Fruit fly (Drosophila melanogaster) whole organism, embryonic: ENCODE measurements around the gene PK1-R.
A peak's percentile ranks its signal among the peaks of the same experiment; 100 is the strongest.

Experiments used
- B-H2 ChIP-seq: fragments of 200-800 bp; sonication (Bioruptor generic); optimal IDR thresholded peaks from 2 replicates; lab custom pipeline; 2018; ENCODE audit warnings: missing biosample characterization, mild to moderate bottlenecking, missing genetic modification characterization
- CG10321 ChIP-seq: fragments of 200-800 bp; sonication (Bioruptor generic); IDR thresholded peaks from 2 replicates; pipeline ENCODE4 v1.3.6; 2022; ENCODE audit warnings: missing biosample characterization, missing genetic modification characterization
- CG10543 ChIP-seq: fragments of 200-800 bp; sonication (Bioruptor generic); optimal IDR thresholded peaks from 3 replicates; lab custom pipeline; 2017; ENCODE audit warnings: missing biosample characterization, mild to moderate bottlenecking, missing genetic modification characterization, moderate library complexity
- CG12391 ChIP-seq: fragments of 200-800 bp; sonication (Bioruptor generic); optimal IDR thresholded peaks from 3 replicates; lab custom pipeline; 2018; ENCODE audit warnings: missing biosample characterization, mild to moderate bottlenecking, missing genetic modification characterization, moderate library complexity
- CG12744 ChIP-seq: fragments of 200-800 bp; sonication (Bioruptor generic); optimal IDR thresholded peaks from 2 replicates; lab custom pipeline; 2016; ENCODE audit warnings: missing biosample characterization, missing genetic modification characterization
- CG1602 ChIP-seq: fragments of 200-800 bp; sonication (Bioruptor generic); optimal IDR thresholded peaks from 3 replicates; lab custom pipeline; 2016; ENCODE audit warnings: missing biosample characterization, missing genetic modification characterization
- CG16779 ChIP-seq: fragments of 200-800 bp; sonication (Bioruptor generic); IDR thresholded peaks from 2 replicates; pipeline ENCODE4 v1.3.6; 2022; ENCODE audit warnings: missing biosample characterization, missing genetic modification characterization
- CG16813 ChIP-seq: fragments of 200-800 bp; sonication (Bioruptor generic); IDR thresholded peaks from 3 replicates; pipeline ENCODE4 v1.3.6; 2022; ENCODE audit warnings: missing biosample characterization, missing genetic modification characterization; ENCODE audit not compliant: partially characterized antibody
- CG1792 ChIP-seq: fragments of 200-800 bp; sonication (Bioruptor generic); optimal IDR thresholded peaks from 2 replicates; lab custom pipeline; 2016; ENCODE audit warnings: missing biosample characterization, missing genetic modification characterization
- CG1832 ChIP-seq: fragments of 200-800 bp; sonication (Bioruptor generic); optimal IDR thresholded peaks from 2 replicates; lab custom pipeline; 2017; ENCODE audit warnings: missing biosample characterization, mild to moderate bottlenecking, missing genetic modification characterization, inconsistent platforms
- CG18476 ChIP-seq: fragments of 200-800 bp; sonication (Bioruptor generic); optimal IDR thresholded peaks from 2 replicates; lab custom pipeline; 2016; ENCODE audit warnings: missing biosample characterization, mild to moderate bottlenecking, missing genetic modification characterization
- CG34422 ChIP-seq: fragments of 200-800 bp; sonication (Bioruptor generic); IDR thresholded peaks from 3 replicates; pipeline ENCODE4 v1.3.6; 2022; ENCODE audit warnings: missing biosample characterization, missing genetic modification characterization
- CG4404 ChIP-seq: fragments of 200-800 bp; sonication (Bioruptor generic); IDR thresholded peaks from 2 replicates; pipeline ENCODE4 v1.3.6; 2022; ENCODE audit warnings: missing biosample characterization, missing genetic modification characterization
- CG5953 ChIP-seq: fragments of 200-800 bp; sonication (Bioruptor generic); IDR thresholded peaks from 2 replicates; pipeline ENCODE4 v1.3.6; 2022; ENCODE audit warnings: missing biosample characterization, missing genetic modification characterization
- CG6689 ChIP-seq: fragments of 200-800 bp; sonication (Bioruptor generic); IDR thresholded peaks from 2 replicates; pipeline ENCODE4 v1.3.6; 2022; ENCODE audit warnings: missing biosample characterization, missing genetic modification characterization
- CG7556 ChIP-seq: fragments of 200-800 bp; sonication (Bioruptor generic); optimal IDR thresholded peaks from 2 replicates; lab custom pipeline; 2017; ENCODE audit warnings: missing biosample characterization, mild to moderate bottlenecking, missing genetic modification characterization
- CG7745 ChIP-seq: fragments of 200-800 bp; sonication (Bioruptor generic); optimal IDR thresholded peaks from 2 replicates; lab custom pipeline; 2018; ENCODE audit warnings: missing biosample characterization, mild to moderate bottlenecking, missing genetic modification characterization, moderate library complexity
- CG7963 ChIP-seq: fragments of 200-800 bp; sonication (Bioruptor generic); IDR thresholded peaks from 3 replicates; pipeline ENCODE4 v1.3.6; 2022; ENCODE audit warnings: missing biosample characterization, missing genetic modification characterization; ENCODE audit not compliant: partially characterized antibody
- CG8359 ChIP-seq: fragments of 200-800 bp; sonication (Bioruptor generic); optimal IDR thresholded peaks from 2 replicates; lab custom pipeline; 2017; ENCODE audit warnings: missing biosample characterization, mild to moderate bottlenecking, missing genetic modification characterization, borderline replicate concordance
- D19B ChIP-seq: fragments of 200-800 bp; sonication (Bioruptor generic); optimal IDR thresholded peaks from 2 replicates; lab custom pipeline; 2017; ENCODE audit warnings: missing biosample characterization, mild to moderate bottlenecking, missing genetic modification characterization
- ERR ChIP-seq: fragments of 200-800 bp; sonication (Bioruptor generic); optimal IDR thresholded peaks from 2 replicates; lab custom pipeline; 2016; ENCODE audit warnings: missing biosample characterization, missing genetic modification characterization
- HLH3B ChIP-seq: fragments of 200-800 bp; sonication (Bioruptor generic); IDR thresholded peaks from 2 replicates; pipeline ENCODE4 v1.3.6; 2022; ENCODE audit warnings: missing biosample characterization, missing genetic modification characterization
- HLH4C ChIP-seq: fragments of 200-800 bp; sonication (Bioruptor generic); IDR thresholded peaks from 3 replicates; pipeline ENCODE4 v1.3.6; 2022; ENCODE audit warnings: missing biosample characterization, missing genetic modification characterization; ENCODE audit not compliant: partially characterized antibody
- Hand ChIP-seq: fragments of 200-800 bp; sonication (Bioruptor generic); optimal IDR thresholded peaks from 2 replicates; lab custom pipeline; 2017; ENCODE audit warnings: mild to moderate bottlenecking, missing biosample characterization, missing genetic modification reagents, missing genetic modification characterization
- HmgZ ChIP-seq: fragments of 200-800 bp; sonication (Bioruptor generic); optimal IDR thresholded peaks from 2 replicates; lab custom pipeline; 2018; ENCODE audit warnings: missing biosample characterization, mild to moderate bottlenecking, missing genetic modification characterization
- Meics ChIP-seq: fragments of 200-800 bp; sonication (Bioruptor generic); optimal IDR thresholded peaks from 2 replicates; lab custom pipeline; 2017; ENCODE audit warnings: missing biosample characterization, mild to moderate bottlenecking, missing genetic modification characterization
- Pdp1 ChIP-seq, 2 experiments: fragments of 200-800 bp; sonication (Bioruptor generic); optimal IDR thresholded peaks; 3 replicates each; lab custom pipeline; 2016; ENCODE audit warnings: missing biosample characterization in 2 of 2, missing genetic modification characterization in 2 of 2, mild to moderate bottlenecking in 1 of 2, moderate library complexity in 1 of 2
- Sry-δ ChIP-seq: fragments of 200-800 bp; sonication (Bioruptor generic); optimal IDR thresholded peaks from 2 replicates; lab custom pipeline; 2016; ENCODE audit warnings: missing biosample characterization, missing genetic modification characterization
- ap ChIP-seq: fragments of 200-800 bp; sonication (Bioruptor generic); IDR thresholded peaks from 2 replicates; pipeline ENCODE4 v1.3.6; 2022; ENCODE audit warnings: missing biosample characterization, missing genetic modification characterization
- bigmax ChIP-seq: fragments of 200-800 bp; sonication (Bioruptor generic); optimal IDR thresholded peaks from 2 replicates; lab custom pipeline; 2018; ENCODE audit warnings: missing biosample characterization, mild to moderate bottlenecking, missing genetic modification characterization
- cato ChIP-seq: fragments of 200-800 bp; sonication (Bioruptor generic); optimal IDR thresholded peaks from 2 replicates; lab custom pipeline; 2016; ENCODE audit warnings: missing biosample characterization, missing genetic modification characterization, borderline replicate concordance
- chm ChIP-seq: fragments of 200-800 bp; sonication (Bioruptor generic); IDR thresholded peaks from 2 replicates; pipeline ENCODE4 v1.3.6; 2022; ENCODE audit warnings: missing biosample characterization, missing genetic modification characterization
- cwo ChIP-seq: fragments of 200-800 bp; sonication (Bioruptor generic); optimal IDR thresholded peaks from 3 replicates; lab custom pipeline; 2017; ENCODE audit warnings: missing biosample characterization, missing genetic modification characterization, mild to moderate bottlenecking, moderate library complexity, missing genetic modification reagents
- da ChIP-seq: fragments of 200-800 bp; sonication (Bioruptor generic); optimal IDR thresholded peaks from 2 replicates; lab custom pipeline; 2016; ENCODE audit warnings: missing biosample characterization, missing genetic modification characterization
- dmrt11E ChIP-seq: fragments of 200-800 bp; sonication (Bioruptor generic); optimal IDR thresholded peaks from 3 replicates; lab custom pipeline; 2018; ENCODE audit warnings: missing biosample characterization, mild to moderate bottlenecking, missing genetic modification characterization, moderate library complexity
- fru ChIP-seq: fragments of >200 bp; optimal IDR thresholded peaks from 2 replicates; lab custom pipeline; 2017
- grau ChIP-seq: fragments of 200-800 bp; optimal IDR thresholded peaks from 3 replicates; lab custom pipeline; 2019; ENCODE audit warnings: missing biosample characterization, mild to moderate bottlenecking, missing genetic modification characterization, moderate library complexity
- her ChIP-seq: fragments of 200-800 bp; sonication (Bioruptor generic); optimal IDR thresholded peaks from 2 replicates; lab custom pipeline; 2016; ENCODE audit warnings: missing biosample characterization, missing genetic modification characterization
- insv ChIP-seq, 2 experiments: fragments of 200-800 bp; sonication (Bioruptor generic); optimal IDR thresholded peaks; 3 replicates each; lab custom pipeline; 2016 to 2018; ENCODE audit warnings: missing biosample characterization in 2 of 2, missing genetic modification characterization in 2 of 2
- lilli ChIP-seq: fragments of 200-800 bp; sonication (Bioruptor generic); optimal IDR thresholded peaks from 3 replicates; lab custom pipeline; 2016; ENCODE audit warnings: missing biosample characterization, missing genetic modification characterization
- nom ChIP-seq: fragments of 200-800 bp; sonication (Bioruptor generic); optimal IDR thresholded peaks from 2 replicates; lab custom pipeline; 2017; ENCODE audit warnings: missing biosample characterization, missing genetic modification characterization, mild to moderate bottlenecking, moderate library complexity, missing genetic modification reagents
- pb ChIP-seq: fragments of 200-800 bp; sonication (Bioruptor generic); optimal IDR thresholded peaks from 3 replicates; lab custom pipeline; 2016; ENCODE audit warnings: missing biosample characterization, missing genetic modification characterization
- schlank ChIP-seq: fragments of 200-800 bp; sonication (Bioruptor generic); optimal IDR thresholded peaks from 2 replicates; lab custom pipeline; 2018; ENCODE audit warnings: missing biosample characterization, mild to moderate bottlenecking, missing genetic modification characterization
- sqz ChIP-seq: fragments of 200-800 bp; sonication (Bioruptor generic); optimal IDR thresholded peaks from 3 replicates; lab custom pipeline; 2018; ENCODE audit warnings: missing biosample characterization, mild to moderate bottlenecking, missing genetic modification characterization
- sr ChIP-seq: fragments of 200-800 bp; sonication (Bioruptor generic); IDR thresholded peaks from 3 replicates; pipeline ENCODE4 v1.3.6; 2022; ENCODE audit warnings: missing biosample characterization, missing genetic modification characterization
- tap ChIP-seq: fragments of 200-800 bp; optimal IDR thresholded peaks from 3 replicates; lab custom pipeline; 2019; ENCODE audit warnings: missing biosample characterization, mild to moderate bottlenecking, missing genetic modification characterization, moderate library complexity
- tna ChIP-seq: fragments of 200-800 bp; sonication (Bioruptor generic); IDR thresholded peaks from 2 replicates; pipeline ENCODE4 v1.3.6; 2022; ENCODE audit warnings: missing biosample characterization, missing genetic modification characterization; ENCODE audit not compliant: partially characterized antibody
- toy ChIP-seq: fragments of 200-800 bp; sonication (Bioruptor generic); IDR thresholded peaks from 2 replicates; pipeline ENCODE4 v1.3.6; 2022; ENCODE audit warnings: missing biosample characterization, missing genetic modification characterization
- zen ChIP-seq: fragments of 200-800 bp; sonication (Bioruptor generic); optimal IDR thresholded peaks from 3 replicates; lab custom pipeline; 2018; ENCODE audit warnings: missing biosample characterization, mild to moderate bottlenecking, missing genetic modification characterization, moderate library complexity

PK1-R gene

DNA sequence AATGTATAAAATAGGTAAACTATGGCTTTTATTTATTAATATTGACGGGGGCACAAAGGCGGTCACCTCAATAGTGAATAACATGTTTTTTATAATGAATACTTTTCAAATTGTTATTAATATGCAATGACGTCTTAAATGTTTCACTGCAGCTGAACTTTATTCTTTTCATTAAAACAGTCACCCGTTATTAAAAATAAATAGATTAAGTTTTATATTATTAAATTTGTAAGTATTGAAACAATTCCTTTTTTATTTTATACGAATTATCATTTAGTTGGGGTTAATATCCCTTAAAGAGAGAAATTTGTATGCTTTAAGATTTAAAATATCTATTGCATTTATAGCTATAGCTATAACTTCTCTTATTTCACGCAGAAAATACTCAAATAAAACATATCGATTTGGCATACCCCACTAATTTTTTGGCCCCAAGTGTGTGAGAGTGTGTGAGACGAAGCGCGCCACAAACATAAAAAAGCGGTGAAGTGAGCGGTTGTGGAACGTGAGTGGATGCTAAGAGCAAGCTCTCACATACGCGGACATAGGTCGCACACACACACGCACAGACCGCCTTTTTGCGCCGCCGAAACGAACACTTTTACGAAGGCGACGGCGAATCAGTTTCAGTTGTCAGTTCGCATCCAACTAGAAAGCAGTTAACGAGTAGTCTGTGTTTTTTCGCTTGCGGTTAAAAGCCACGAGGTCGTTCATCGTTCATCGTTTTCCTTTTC is 46.4 kb downstream of the PK1-R start, which contains the start of gene foxo (continued):
- peak; percentile 62 for TF ChIP-seq sqz (GFP tag; lab: Kevin White, UChicago)
- no peak for TF ChIP-seq sr (GFP tag; lab: Robert Waterston, UW)
- TF ChIP-seq CG6689, result peak; percentile 69
- peak; percentile 87 for TF ChIP-seq CG12391
- no peak for TF ChIP-seq CG1792 (GFP tag; lab: Kevin White, UChicago)
- TF ChIP-seq Hand (GFP tag; lab: Kevin White, UChicago), result peak; percentile 89
- peak; percentile 44 for TF ChIP-seq cwo (GFP tag; lab: Kevin White, UChicago)
- TF ChIP-seq pb (GFP tag; lab: Kevin White, UChicago), result no peak
- TF ChIP-seq fru, result no peak
- TF ChIP-seq zen, result peak; percentile 48
- TF ChIP-seq HLH4C (GFP tag; lab: Robert Waterston, UW), result no peak
- peak; percentile 36 for TF ChIP-seq lilli (GFP tag; lab: Kevin White, UChicago)
- TF ChIP-seq Pdp1 (GFP tag; optimal IDR thresholded peaks at IDR 0.05; lab: Kevin White, UChicago), result peak; percentile 14 to 40
- peak; percentile 39 for TF ChIP-seq nom (GFP tag; lab: Kevin White, UChicago)
- TF ChIP-seq chm (GFP tag; lab: Robert Waterston, UW), result peak; percentile 71; the same call in 1 of the 2 replicates
- peak; percentile 28; the same call in 1 of the 3 replicates for TF ChIP-seq CG34422 (GFP tag; lab: Robert Waterston, UW)
- TF ChIP-seq Sry-δ (GFP tag; lab: Kevin White, UChicago), result no peak
- no peak for TF ChIP-seq toy (GFP tag; lab: Robert Waterston, UW)
- TF ChIP-seq CG10321 (GFP tag; lab: Robert Waterston, UW), result no peak
- no peak for TF ChIP-seq schlank (tag; lab: Kevin White, UChicago)
- peak; percentile 23 for TF ChIP-seq ERR (GFP tag; lab: Kevin White, UChicago)
- TF ChIP-seq CG1602 (GFP tag; lab: Kevin White, UChicago), result peak; percentile 65
- TF ChIP-seq Meics, result peak; percentile 93
- TF ChIP-seq grau (tag; lab: Kevin White, UChicago), result peak; percentile 92
- TF ChIP-seq HmgZ (tag; lab: Kevin White, UChicago), result peak; percentile 15
- peak; percentile 79 for TF ChIP-seq tap (tag; lab: Kevin White, UChicago)
- no peak for TF ChIP-seq CG16779 (GFP tag; lab: Robert Waterston, UW)
- no peak for TF ChIP-seq insv (GFP tag; optimal IDR thresholded peaks at IDR 0.05; lab: Kevin White, UChicago)
- no peak for TF ChIP-seq CG7745 (tag; lab: Kevin White, UChicago)
- TF ChIP-seq CG10543, result peak; percentile 35
- peak; percentile 31 for TF ChIP-seq her (GFP tag; lab: Kevin White, UChicago)
- TF ChIP-seq CG1832, result no peak
- TF ChIP-seq CG16813, result no peak
- TF ChIP-seq CG4404 (GFP tag; lab: Robert Waterston, UW), result peak; percentile 27; the same call in 1 of the 2 replicates
- no peak; the same call in 1 of the 2 replicates for TF ChIP-seq HLH3B (GFP tag; lab: Robert Waterston, UW)
- TF ChIP-seq B-H2 (GFP tag; lab: Kevin White, UChicago), result peak; percentile 35
- TF ChIP-seq CG18476 (GFP tag; lab: Kevin White, UChicago), result peak; percentile 55
- peak; percentile 76 for TF ChIP-seq D19B (GFP tag; lab: Kevin White, UChicago)
- peak; percentile 96 for TF ChIP-seq CG7556 (GFP tag; lab: Kevin White, UChicago)
- no peak; the same call in 1 of the 2 replicates for TF ChIP-seq ap
- TF ChIP-seq bigmax (GFP tag; lab: Kevin White, UChicago), result no peak
- no peak for TF ChIP-seq CG12744
- peak; percentile 53 for TF ChIP-seq CG8359 (GFP tag; lab: Kevin White, UChicago)
- TF ChIP-seq cato, result peak; percentile 12
- no peak for TF ChIP-seq CG7963 (GFP tag; lab: Robert Waterston, UW)
- no peak for TF ChIP-seq da (GFP tag; lab: Kevin White, UChicago)
- TF ChIP-seq tna (GFP tag; lab: Robert Waterston, UW), result peak; percentile 34; the same call in 1 of the 2 replicates
- peak; percentile 18 for TF ChIP-seq dmrt11E (tag; lab: Kevin White, UChicago)
- 0 out of 2 replicates have a peak, but pooled peaks have one; percentile 42 for TF ChIP-seq CG5953 (GFP tag; lab: Robert Waterston, UW)
